Worm (Caenorhabditis elegans): ENCODE measurements around the gene cyp-14A2.

DNA sequence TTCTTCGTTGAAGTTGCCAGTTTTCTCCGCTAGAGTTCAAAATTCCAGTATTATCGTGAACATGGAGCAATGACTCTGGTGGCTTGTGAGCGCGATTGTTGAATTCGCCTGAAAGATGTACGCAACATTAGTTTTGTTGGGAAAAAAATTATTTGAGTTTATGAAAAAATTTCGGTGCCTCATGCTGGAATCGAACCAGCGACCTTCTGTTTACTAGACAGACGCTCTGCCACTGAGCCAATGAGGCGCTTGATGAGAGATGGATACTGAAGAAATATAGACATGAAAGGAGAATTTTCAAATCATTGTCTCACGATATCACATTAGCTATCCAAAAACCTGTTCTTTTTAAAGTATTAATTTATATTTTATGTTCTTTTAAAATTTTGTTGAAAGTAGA, 14.0 kb upstream of the cyp-14A2 start:
- no peak for TF ChIP-seq med-1 (GFP tag; optimal IDR thresholded peaks at IDR 0.05; ENCODE audit: insufficient read depth)
- TF ChIP-seq klf-2 (GFP tag; conservative IDR thresholded peaks at IDR 0.05) = no peak

All from whole organism, midembryonic.